Fruit fly (Drosophila melanogaster): ENCODE data around the gene CG18170.

CG18170 gene

dm6 chr3L:1568225-1569161 lies 34.3 kb upstream of the CG18170 start, which contains the start of gene CG7879 (continued):
- TF ChIP-seq toy (GFP tag; IDR thresholded peaks at IDR 0.05) = no peak
- TF ChIP-seq CG16815 (GFP tag; optimal IDR thresholded peaks at IDR 0.05) = peak; percentile 26
- TF ChIP-seq Stat92E (GFP tag; optimal IDR thresholded peaks at IDR 0.05) = peak in 1 of 3 experiments; percentile 37
- TF ChIP-seq CG32772 (GFP tag; IDR thresholded peaks at IDR 0.05) = no peak
- no peak for TF ChIP-seq CG7745 (tag; optimal IDR thresholded peaks at IDR 0.05)
- TF ChIP-seq bsh (GFP tag; optimal IDR thresholded peaks at IDR 0.05) = no peak
- TF ChIP-seq C15 (GFP tag; IDR thresholded peaks at IDR 0.05) = no peak
- TF ChIP-seq D19B (GFP tag; optimal IDR thresholded peaks at IDR 0.05) = no peak
- TF ChIP-seq NC2β (GFP tag; optimal IDR thresholded peaks at IDR 0.05) = no peak
- TF ChIP-seq grau (tag; optimal IDR thresholded peaks at IDR 0.05) = peak; percentile 17
- no peak for TF ChIP-seq Atf6 (GFP tag; IDR thresholded peaks at IDR 0.05)
- TF ChIP-seq cwo (GFP tag; optimal IDR thresholded peaks at IDR 0.05) = no peak
- TF ChIP-seq CG14965 (GFP tag; optimal IDR thresholded peaks at IDR 0.05; ENCODE audit: borderline replicate concordance) = no peak
- TF ChIP-seq Atf-2 (GFP tag; optimal IDR thresholded peaks at IDR 0.05) = no peak
- no peak for TF ChIP-seq Hsf (GFP tag; optimal IDR thresholded peaks at IDR 0.05)
- TF ChIP-seq CG10565 (GFP tag; optimal IDR thresholded peaks at IDR 0.05) = no peak
- peak; percentile 82 for TF ChIP-seq wek (GFP tag; optimal IDR thresholded peaks at IDR 0.05)
- TF ChIP-seq twi (tag; optimal IDR thresholded peaks at IDR 0.05) = no peak
- TF ChIP-seq vfl (GFP tag; optimal IDR thresholded peaks at IDR 0.05) = no peak
- peak; percentile 74 for TF ChIP-seq CG17802 (tag; optimal IDR thresholded peaks at IDR 0.05)
- no peak for TF ChIP-seq tx (GFP tag; optimal IDR thresholded peaks at IDR 0.05)
- no peak for TF ChIP-seq Opbp (GFP tag; IDR thresholded peaks at IDR 0.05; ENCODE audit: partially characterized antibody)
- no peak for TF ChIP-seq CG6175 (GFP tag; IDR thresholded peaks at IDR 0.05)
- no peak for TF ChIP-seq Doc2 (GFP tag; IDR thresholded peaks at IDR 0.05)
- peak; percentile 9 for TF ChIP-seq salm (tag; optimal IDR thresholded peaks at IDR 0.05)
- 0 out of 2 replicates have a peak, but pooled peaks have one; percentile 23 for TF ChIP-seq ato (GFP tag; IDR thresholded peaks at IDR 0.05; ENCODE audit: partially characterized antibody)
- no peak for TF ChIP-seq CG1647 (GFP tag; optimal IDR thresholded peaks at IDR 0.05)
- TF ChIP-seq CG4424 (GFP tag; optimal IDR thresholded peaks at IDR 0.05) = peak; percentile 36
- no peak for TF ChIP-seq emc (GFP tag; optimal IDR thresholded peaks at IDR 0.05)
- TF ChIP-seq CG1792 (GFP tag; optimal IDR thresholded peaks at IDR 0.05) = no peak
- 0 out of 2 replicates have a peak, but pooled peaks have one; percentile 20 for TF ChIP-seq CG5953 (GFP tag; IDR thresholded peaks at IDR 0.05)
- TF ChIP-seq CG5180 (GFP tag; optimal IDR thresholded peaks at IDR 0.05) = no peak
- TF ChIP-seq stwl (tag; optimal IDR thresholded peaks at IDR 0.05) = peak; percentile 5
- no peak for TF ChIP-seq CG3726 (GFP tag; IDR thresholded peaks at IDR 0.05)
- TF ChIP-seq CG10267 (tag; optimal IDR thresholded peaks at IDR 0.05) = peak; percentile 2
- TF ChIP-seq Sox102F (GFP tag; optimal IDR thresholded peaks at IDR 0.05) = no peak
- TF ChIP-seq otp (GFP tag; IDR thresholded peaks at IDR 0.05) = 0 out of 3 replicates have a peak, but pooled peaks have one; percentile 16
- peak; percentile 10 for TF ChIP-seq CG13624 (GFP tag; optimal IDR thresholded peaks at IDR 0.05)
- no peak for TF ChIP-seq CG4404 (GFP tag; IDR thresholded peaks at IDR 0.05)
- TF ChIP-seq CG14860 (GFP tag; IDR thresholded peaks at IDR 0.05; ENCODE audit: partially characterized antibody) = no peak
- no peak for TF ChIP-seq CG15601 (tag; optimal IDR thresholded peaks at IDR 0.05)
- no peak for TF ChIP-seq mirr (GFP tag; optimal IDR thresholded peaks at IDR 0.05)
- peak; percentile 65 for TF ChIP-seq CG9437 (GFP tag; optimal IDR thresholded peaks at IDR 0.05)
- peak; percentile 99 for TF ChIP-seq CG6254 (GFP tag; optimal IDR thresholded peaks at IDR 0.05)
- TF ChIP-seq CG8944 (GFP tag; optimal IDR thresholded peaks at IDR 0.05) = peak; percentile 2
- TF ChIP-seq CG32767 (GFP tag; IDR thresholded peaks at IDR 0.05) = peak; percentile 55; the same call in 1 of the 2 replicates
- TF ChIP-seq gt (GFP tag; IDR thresholded peaks at IDR 0.05) = no peak
- no peak for TF ChIP-seq NfI (GFP tag; optimal IDR thresholded peaks at IDR 0.05)

All from whole organism, embryonic.